Worm (Caenorhabditis elegans) whole organism, L4 larva: Measurements from ENCODE around the gene atln-1.
A peak's percentile ranks its signal among the peaks of the same experiment; 100 is the strongest.

Experiments
- Y48G9A.11 ChIP-seq: fragments of 200-800 bp; sonication (Bioruptor generic); IDR thresholded peaks from 2 replicates; pipeline ENCODE4 v1.3.6; 2022; ENCODE audit warnings: missing genetic modification reagents, missing genetic modification characterization, missing compliant biosample characterization
- Y5F2A.4 ChIP-seq: fragments of 200-800 bp; sonication (Bioruptor generic); optimal IDR thresholded peaks from 2 replicates; lab custom pipeline; 2018; ENCODE audit warnings: mild to moderate bottlenecking, missing genetic modification characterization, missing compliant biosample characterization
- Y75B8A.6 ChIP-seq: fragments of 200-800 bp; sonication (Bioruptor generic); IDR thresholded peaks from 2 replicates; pipeline ENCODE4 v1.3.6; 2022; ENCODE audit warnings: missing genetic modification reagents, missing genetic modification characterization, missing compliant biosample characterization
- ZK337.2 ChIP-seq: fragments of 200-800 bp; sonication (Bioruptor generic); IDR thresholded peaks from 2 replicates; pipeline ENCODE4 v1.3.6; 2022; ENCODE audit warnings: missing genetic modification reagents, missing genetic modification characterization, missing compliant biosample characterization
- aha-1 ChIP-seq: fragments of 150-350 bp; peaks from one replicate; lab custom pipeline; 2014; ENCODE audit warnings: missing biosample characterization, missing genetic modification characterization
- aly-2 ChIP-seq: sonication (generic microtip); optimal IDR thresholded peaks from 2 replicates; lab custom pipeline; 2018; ENCODE audit warnings: missing biosample characterization, missing genetic modification characterization
- arid-1 ChIP-seq: fragments of 200-800 bp; sonication (Bioruptor generic); conservative IDR thresholded peaks from 2 replicates; pipeline ENCODE4 v1.3.6; 2022; ENCODE audit warnings: missing genetic modification reagents, missing genetic modification characterization, missing compliant biosample characterization
- ceh-28 ChIP-seq: fragments of 150-350 bp; optimal IDR thresholded peaks from 2 replicates; lab custom pipeline; 2014; ENCODE audit warnings: missing biosample characterization, missing genetic modification reagents, missing genetic modification characterization
- ctbp-1 ChIP-seq: fragments of 200-800 bp; sonication (Bioruptor generic); IDR thresholded peaks from 2 replicates; pipeline ENCODE4 v1.3.6; 2022; ENCODE audit warnings: missing genetic modification reagents, missing genetic modification characterization, missing compliant biosample characterization
- daf-16 ChIP-seq, 3 experiments: sonication (generic microtip); optimal IDR thresholded peaks; 2 replicates each; lab custom pipeline; 2016 to 2017; ENCODE audit warnings: missing genetic modification characterization in 3 of 3, missing genetic modification reagents in 3 of 3, mild to moderate bottlenecking in 2 of 3, missing compliant biosample characterization in 2 of 3, missing biosample characterization in 1 of 3, moderate library complexity in 1 of 3
- dmd-6 ChIP-seq: fragments of 200-800 bp; sonication (Bioruptor generic); IDR thresholded peaks from 2 replicates; pipeline ENCODE4 v1.3.6; 2022; ENCODE audit warnings: missing genetic modification reagents, missing genetic modification characterization, missing compliant biosample characterization
- egl-27 ChIP-seq: sonication (generic microtip); optimal IDR thresholded peaks from 3 replicates; lab custom pipeline; 2017; ENCODE audit warnings: missing biosample characterization, missing genetic modification reagents, missing genetic modification characterization
- hif-1 ChIP-seq, 2 experiments: sonication (generic microtip); optimal IDR thresholded peaks; 2 replicates each; lab custom pipeline; 2016 to 2017; ENCODE audit warnings: missing compliant biosample characterization in 2 of 2, missing genetic modification characterization in 2 of 2, missing genetic modification reagents in 2 of 2, missing genotype in 2 of 2, mild to moderate bottlenecking in 1 of 2
- hlh-30 ChIP-seq: sonication (generic microtip); optimal IDR thresholded peaks from 2 replicates; lab custom pipeline; 2017; ENCODE audit warnings: antibody characterized with exemption, mild to moderate bottlenecking, missing genetic modification characterization, missing compliant biosample characterization; ENCODE audit not compliant: insufficient read depth
- lin-1 ChIP-seq: fragments of 200-800 bp; sonication (Bioruptor generic); IDR thresholded peaks from 2 replicates; pipeline ENCODE4 v1.3.6; 2022; ENCODE audit warnings: missing genetic modification reagents, missing genetic modification characterization, missing compliant biosample characterization
- lin-13 ChIP-seq: fragments of 150-350 bp; optimal IDR thresholded peaks from 2 replicates; lab custom pipeline; 2014; ENCODE audit warnings: missing biosample characterization, missing genetic modification reagents, missing genetic modification characterization
- lin-15B ChIP-seq: fragments of 150-350 bp; sonication (generic microtip); optimal IDR thresholded peaks from 3 replicates; lab custom pipeline; 2014; ENCODE audit warnings: missing biosample characterization, missing genetic modification characterization
- lin-29 ChIP-seq: fragments of 200-800 bp; sonication (Bioruptor generic); IDR thresholded peaks from 2 replicates; pipeline ENCODE4 v1.3.6; 2022; ENCODE audit warnings: missing genetic modification reagents, missing genetic modification characterization, missing compliant biosample characterization
- lir-3 ChIP-seq: sonication (generic microtip); optimal IDR thresholded peaks from 2 replicates; lab custom pipeline; 2016; ENCODE audit warnings: mild to moderate bottlenecking, missing genetic modification characterization, missing compliant biosample characterization
- madf-9 ChIP-seq: fragments of 200-800 bp; sonication (Bioruptor generic); conservative IDR thresholded peaks from 2 replicates; pipeline ENCODE4 v1.3.6; 2022; ENCODE audit warnings: missing genetic modification reagents, missing genetic modification characterization, missing compliant biosample characterization
- mdt-29 ChIP-seq: fragments of 200-800 bp; sonication (Bioruptor generic); IDR thresholded peaks from 2 replicates; pipeline ENCODE4 v1.3.6; 2022; ENCODE audit warnings: missing genetic modification reagents, missing genetic modification characterization, missing compliant biosample characterization
- mxl-3 ChIP-seq: fragments of 200-800 bp; sonication (Bioruptor generic); optimal IDR thresholded peaks from 2 replicates; lab custom pipeline; 2018; ENCODE audit warnings: mild to moderate bottlenecking, missing genetic modification characterization, missing compliant biosample characterization
- nhr-28 ChIP-seq: fragments of 150-350 bp; optimal IDR thresholded peaks from 2 replicates; lab custom pipeline; 2014; ENCODE audit warnings: missing biosample characterization, missing genetic modification characterization
- nhr-42 ChIP-seq: fragments of 200-800 bp; sonication (Bioruptor generic); IDR thresholded peaks from 2 replicates; pipeline ENCODE4 v1.3.6; 2022; ENCODE audit warnings: missing genetic modification characterization, missing compliant biosample characterization
- nhr-6 ChIP-seq: fragments of 150-350 bp; optimal IDR thresholded peaks from 2 replicates; lab custom pipeline; 2014; ENCODE audit warnings: missing biosample characterization, missing genetic modification characterization
- pqm-1 ChIP-seq: sonication (generic microtip); optimal IDR thresholded peaks from 2 replicates; lab custom pipeline; 2017; ENCODE audit warnings: missing biosample characterization, missing genetic modification characterization
- rbr-2 ChIP-seq: sonication (generic microtip); optimal IDR thresholded peaks from 2 replicates; lab custom pipeline; 2016; ENCODE audit warnings: missing genotype, missing genetic modification characterization, missing compliant biosample characterization
- sdz-12 ChIP-seq: fragments of 200-800 bp; sonication (Bioruptor generic); optimal IDR thresholded peaks from 2 replicates; lab custom pipeline; 2018; ENCODE audit warnings: mild to moderate bottlenecking, missing genetic modification characterization, missing compliant biosample characterization
- set-16 ChIP-seq: fragments of 200-800 bp; sonication (Bioruptor generic); IDR thresholded peaks from 2 replicates; pipeline ENCODE4 v1.3.6; 2022; ENCODE audit warnings: missing genetic modification reagents, missing genetic modification characterization, missing compliant biosample characterization
- skn-1 ChIP-seq: fragments of 150-350 bp; optimal IDR thresholded peaks from 2 replicates; lab custom pipeline; 2014; ENCODE audit warnings: missing biosample characterization, missing genetic modification characterization
- snpc-4 ChIP-seq: fragments of 150-350 bp; optimal IDR thresholded peaks from 2 replicates; lab custom pipeline; 2014; ENCODE audit warnings: missing biosample characterization, missing genetic modification characterization
- spr-1 ChIP-seq: sonication (generic microtip); optimal IDR thresholded peaks from 2 replicates; lab custom pipeline; 2016; ENCODE audit warnings: mild to moderate bottlenecking, missing genetic modification characterization, missing compliant biosample characterization
- spr-3 ChIP-seq: fragments of 200-800 bp; sonication (Bioruptor generic); optimal IDR thresholded peaks from 2 replicates; lab custom pipeline; 2018; ENCODE audit warnings: mild to moderate bottlenecking, missing genetic modification characterization, missing compliant biosample characterization
- unc-130 ChIP-seq: sonication (generic microtip); optimal IDR thresholded peaks from 2 replicates; lab custom pipeline; 2016; ENCODE audit warnings: missing genetic modification reagents, missing genetic modification characterization, missing compliant biosample characterization
- unc-62 ChIP-seq, 3 experiments: fragments of 150-350 bp in 1 of 3; sonication (generic microtip); optimal IDR thresholded peaks in 2 of 3; peaks in 1 of 3; 1 replicate in 1 of 3; 2 replicates in 2 of 3; lab custom pipeline; 2014 to 2017; ENCODE audit warnings: missing biosample characterization in 3 of 3, missing genetic modification characterization in 3 of 3, missing genetic modification reagents in 3 of 3, missing genotype in 1 of 3
- zag-1 ChIP-seq: fragments of 150-350 bp; optimal IDR thresholded peaks from 2 replicates; lab custom pipeline; 2014; ENCODE audit warnings: missing biosample characterization, missing genetic modification characterization
- zip-11 ChIP-seq: fragments of 200-800 bp; sonication (Bioruptor generic); IDR thresholded peaks from 2 replicates; pipeline ENCODE4 v1.3.6; 2022; ENCODE audit warnings: missing genetic modification characterization, missing compliant biosample characterization
- zip-2 ChIP-seq: fragments of 150-350 bp; optimal IDR thresholded peaks from 2 replicates; lab custom pipeline; 2014; ENCODE audit warnings: missing biosample characterization, missing genetic modification characterization
- ztf-11 ChIP-seq: fragments of 150-350 bp; optimal IDR thresholded peaks from 2 replicates; lab custom pipeline; 2014; ENCODE audit warnings: missing biosample characterization, missing genetic modification characterization

Gene atln-1

ce11 chrIV:2820408-2820807, 31.9 kb downstream of the atln-1 start, which contains the start of gene Y54G2A.37:
Gene Y54G2A.37, plus strand, starts transcription at chrIV:2820708.
- TF ChIP-seq spr-3 (GFP tag; lab: Kevin White, UChicago) (no peak), madf-9 (GFP tag; lab: Robert Waterston, UW) (no peak), Y48G9A.11 (GFP tag; lab: Robert Waterston, UW) (no peak), lin-29 (GFP tag; lab: Robert Waterston, UW) (no peak), mxl-3 (GFP tag; lab: Kevin White, UChicago) (no peak), rbr-2 (tag; lab: Kevin White, UChicago) (no peak), zip-2 (tag; lab: Kevin White, UChicago) (no peak), Y5F2A.4 (GFP tag; lab: Kevin White, UChicago) (no peak), lir-3 (no peak), hif-1 (tag; optimal IDR thresholded peaks at IDR 0.05; lab: Kevin White, UChicago) (no peak), lin-15B (no peak), lin-13 (GFP tag; lab: Kevin White, UChicago) (no peak)

ce11 chrIV:2823446-2823845, 35.0 kb downstream of the atln-1 start, which contains the start of gene clec-80:
Gene clec-80, plus strand, starts transcription at chrIV:2823746.
- TF ChIP-seq pqm-1 (tag; lab: Kevin White, UChicago) (peak; percentile 43), Y75B8A.6 (GFP tag; lab: Robert Waterston, UW) (no peak)
- TF ChIP-seq, all 104 proteins: peak for 1

ce11 chrIV:2825460-2826103, 37.1 kb downstream of the atln-1 start:
- TF ChIP-seq sdz-12 (GFP tag; lab: Kevin White, UChicago), result peak; percentile 56
- no peak for TF ChIP-seq unc-62 (GFP tag; optimal IDR thresholded peaks at IDR 0.05 in 1 of 2; lab: Kevin White, UChicago)
- TF ChIP-seq unc-62 (tag; optimal IDR thresholded peaks at IDR 0.05; lab: Kevin White, UChicago), result no peak
- TF ChIP-seq snpc-4 (tag; lab: Kevin White, UChicago), result peak; percentile 72
- TF ChIP-seq aly-2 (tag; lab: Kevin White, UChicago), result no peak
- TF ChIP-seq pqm-1 (tag; lab: Kevin White, UChicago), result no peak
- TF ChIP-seq lin-1 (GFP tag; lab: Robert Waterston, UW), result no peak
- no peak for TF ChIP-seq skn-1
- no peak for TF ChIP-seq nhr-6
- TF ChIP-seq ceh-28, result peak; percentile 20
- TF ChIP-seq, all 104 proteins: peak for 3

ce11 chrIV:2826335-2826734, 37.8 kb downstream of the atln-1 start:
- TF ChIP-seq aha-1 (tag; lab: Kevin White, UChicago) (peak; percentile 84), daf-16 (GFP tag; optimal IDR thresholded peaks at IDR 0.05; lab: Kevin White, UChicago) (no peak), daf-16 (tag; optimal IDR thresholded peaks at IDR 0.05; lab: Kevin White, UChicago) (peak; percentile 5), ctbp-1 (no peak), arid-1 (GFP tag; lab: Robert Waterston, UW) (no peak), pqm-1 (tag; lab: Kevin White, UChicago) (peak; percentile 70), nhr-28 (tag; lab: Kevin White, UChicago) (peak; percentile 5), spr-1 (tag; lab: Kevin White, UChicago) (no peak), unc-130 (no peak)

ce11 chrIV:2832587-2832986, 44.1 kb downstream of the atln-1 start, which contains the start of the genes Y54G2A.48 and pudl-1:
Gene Y54G2A.48, minus strand, starts transcription at chrIV:2832687.
Gene pudl-1, plus strand, starts transcription at chrIV:2832906.
- no peak for TF ChIP-seq Y48G9A.11 (GFP tag; lab: Robert Waterston, UW)
- TF ChIP-seq, all 104 proteins: peak for 0

- TF ChIP-seq ZK337.2, result no peak
- TF ChIP-seq nhr-42 (GFP tag; lab: Robert Waterston, UW), result no peak
- no peak for TF ChIP-seq spr-1 (tag; lab: Kevin White, UChicago)
- no peak for TF ChIP-seq ztf-11 (tag; lab: Kevin White, UChicago)
- no peak for TF ChIP-seq egl-27 (tag; lab: Kevin White, UChicago)
- no peak for TF ChIP-seq hlh-30 (tag; lab: Kevin White, UChicago)
- no peak for TF ChIP-seq mdt-29 (GFP tag; lab: Robert Waterston, UW)
- TF ChIP-seq Y48G9A.11 (GFP tag; lab: Robert Waterston, UW), result no peak
- no peak for TF ChIP-seq zag-1 (tag; lab: Kevin White, UChicago)
- no peak for TF ChIP-seq zip-11 (GFP tag; lab: Robert Waterston, UW)
- no peak for TF ChIP-seq dmd-6 (GFP tag; lab: Robert Waterston, UW)
- no peak for TF ChIP-seq set-16 (GFP tag; lab: Robert Waterston, UW)
Measured at ce11 chrIV:2834516-2834915, 46.0 kb downstream of the atln-1 start, which contains the start of gene pudl-2. Gene pudl-2, plus strand, starts transcription at chrIV:2834816.
